Worm (Caenorhabditis elegans) whole organism, L2 larva: Measurements from ENCODE around the gene twk-46.

Source experiments
- R02D3.7 ChIP-seq: fragments of 150-350 bp; optimal IDR thresholded peaks from 2 replicates; lab custom pipeline; 2014; ENCODE audit warnings: missing biosample characterization, missing genetic modification characterization
- Y55F3AM.14 ChIP-seq: fragments of 200-800 bp; sonication (Bioruptor generic); optimal IDR thresholded peaks from 2 replicates; lab custom pipeline; 2018; ENCODE audit warnings: mild to moderate bottlenecking, missing genetic modification characterization, missing compliant biosample characterization
- ZK546.5 ChIP-seq: sonication (generic microtip); optimal IDR thresholded peaks from 2 replicates; lab custom pipeline; 2017; ENCODE audit warnings: missing biosample characterization, missing genetic modification characterization
- alr-1 ChIP-seq: fragments of 150-350 bp; optimal IDR thresholded peaks from 2 replicates; lab custom pipeline; 2014; ENCODE audit warnings: missing biosample characterization, missing genetic modification characterization
- aly-2 ChIP-seq: fragments of 150-350 bp; optimal IDR thresholded peaks from 2 replicates; lab custom pipeline; 2014; ENCODE audit warnings: missing biosample characterization, missing genetic modification characterization
- ama-1 ChIP-seq: fragments of 150-350 bp; optimal IDR thresholded peaks from 2 replicates; lab custom pipeline; 2018; ENCODE audit warnings: inconsistent platforms
- blmp-1 ChIP-seq: sonication (generic microtip); optimal IDR thresholded peaks from 2 replicates; lab custom pipeline; 2017; ENCODE audit warnings: missing genetic modification characterization, mild to moderate bottlenecking, missing compliant biosample characterization, antibody characterized with exemption, moderate library complexity; ENCODE audit not compliant: insufficient read depth
- ceh-82 ChIP-seq: fragments of 150-350 bp; optimal IDR thresholded peaks from 2 replicates; lab custom pipeline; 2014; ENCODE audit warnings: missing biosample characterization, missing genetic modification characterization
- crh-2 ChIP-seq: sonication (generic microtip); optimal IDR thresholded peaks from 2 replicates; lab custom pipeline; 2017; ENCODE audit warnings: missing biosample characterization, missing genetic modification characterization
- egl-27 ChIP-seq: sonication (generic microtip); optimal IDR thresholded peaks from 3 replicates; lab custom pipeline; 2017; ENCODE audit warnings: missing biosample characterization, missing genetic modification reagents, missing genetic modification characterization
- elt-1 ChIP-seq: fragments of 150-350 bp; optimal IDR thresholded peaks from 2 replicates; lab custom pipeline; 2014; ENCODE audit warnings: missing biosample characterization, missing genetic modification characterization
- elt-3 ChIP-seq: sonication (generic microtip); optimal IDR thresholded peaks from 2 replicates; lab custom pipeline; 2017; ENCODE audit warnings: missing biosample characterization, missing genetic modification characterization
- fos-1 ChIP-seq: fragments of 150-350 bp; optimal IDR thresholded peaks from 2 replicates; lab custom pipeline; 2014; ENCODE audit warnings: missing biosample characterization, missing genetic modification characterization
- gmeb-1 ChIP-seq: fragments of 150-350 bp; optimal IDR thresholded peaks from 2 replicates; lab custom pipeline; 2014; ENCODE audit warnings: missing biosample characterization, missing genetic modification characterization
- lin-13 ChIP-seq: fragments of 150-350 bp; optimal IDR thresholded peaks from 2 replicates; lab custom pipeline; 2014; ENCODE audit warnings: missing biosample characterization, missing genetic modification reagents, missing genetic modification characterization
- mbf-1 ChIP-seq: sonication (generic microtip); optimal IDR thresholded peaks from 2 replicates; lab custom pipeline; 2017; ENCODE audit warnings: missing biosample characterization, missing genetic modification characterization
- mdl-1 ChIP-seq, 2 experiments: fragments of 150-350 bp in 1 of 2; sonication (generic microtip) in 1 of 2; optimal IDR thresholded peaks; 2 replicates each; lab custom pipeline; 2017; ENCODE audit warnings: missing biosample characterization in 2 of 2, missing genetic modification characterization in 2 of 2
- nhr-10 ChIP-seq: sonication (generic microtip); optimal IDR thresholded peaks from 2 replicates; lab custom pipeline; 2017; ENCODE audit warnings: missing biosample characterization, missing genetic modification characterization
- nhr-129 ChIP-seq: fragments of 150-350 bp; optimal IDR thresholded peaks from 2 replicates; lab custom pipeline; 2014; ENCODE audit warnings: missing biosample characterization, missing genetic modification characterization
- nhr-23 ChIP-seq: fragments of 150-350 bp; optimal IDR thresholded peaks from 2 replicates; lab custom pipeline; 2014; ENCODE audit warnings: missing biosample characterization, missing genetic modification reagents, missing genetic modification characterization
- nhr-237 ChIP-seq: fragments of 150-350 bp; optimal IDR thresholded peaks from 2 replicates; lab custom pipeline; 2014; ENCODE audit warnings: missing biosample characterization, missing genetic modification characterization
- nhr-25 ChIP-seq: fragments of 150-350 bp; sonication (generic microtip); optimal IDR thresholded peaks from 3 replicates; lab custom pipeline; 2014; ENCODE audit warnings: missing biosample characterization, missing genetic modification characterization
- nhr-6 ChIP-seq: fragments of 150-350 bp; optimal IDR thresholded peaks from 2 replicates; lab custom pipeline; 2014; ENCODE audit warnings: missing biosample characterization, missing genetic modification characterization
- nhr-77 ChIP-seq: fragments of 150-350 bp; optimal IDR thresholded peaks from 2 replicates; lab custom pipeline; 2014; ENCODE audit warnings: missing biosample characterization, missing genetic modification characterization
- sem-4 ChIP-seq: fragments of 150-350 bp; optimal IDR thresholded peaks from 2 replicates; lab custom pipeline; 2014; ENCODE audit warnings: missing biosample characterization, missing genetic modification reagents, missing genetic modification characterization
- skn-1 ChIP-seq: sonication (generic microtip); optimal IDR thresholded peaks from 2 replicates; lab custom pipeline; 2017; ENCODE audit warnings: missing biosample characterization, missing genetic modification characterization
- sma-3 ChIP-seq: sonication (generic microtip); optimal IDR thresholded peaks from 2 replicates; lab custom pipeline; 2016; ENCODE audit warnings: missing genetic modification reagents, missing genetic modification characterization, missing compliant biosample characterization
- sma-9 ChIP-seq, 2 experiments: fragments of 150-350 bp in 1 of 2; sonication (generic microtip) in 1 of 2; optimal IDR thresholded peaks; 2 replicates each; lab custom pipeline; 2014 to 2016; ENCODE audit warnings: missing genetic modification characterization in 2 of 2, mild to moderate bottlenecking in 1 of 2, missing biosample characterization in 1 of 2, missing compliant biosample characterization in 1 of 2, missing genetic modification reagents in 1 of 2, moderate library complexity in 1 of 2
- unc-39 ChIP-seq: fragments of 150-350 bp; optimal IDR thresholded peaks from 2 replicates; lab custom pipeline; 2014; ENCODE audit warnings: missing biosample characterization, missing genetic modification characterization
- unc-62 ChIP-seq: fragments of 150-350 bp; optimal IDR thresholded peaks from 2 replicates; lab custom pipeline; 2014; ENCODE audit warnings: missing biosample characterization, missing genetic modification reagents, missing genetic modification characterization
- zag-1 ChIP-seq: fragments of 150-350 bp; optimal IDR thresholded peaks from 2 replicates; lab custom pipeline; 2014; ENCODE audit warnings: missing biosample characterization, missing genetic modification characterization
- ztf-1 ChIP-seq: fragments of 200-800 bp; sonication (Bioruptor generic); conservative IDR thresholded peaks from 2 replicates; pipeline ENCODE4 v1.3.6; 2022; ENCODE audit warnings: missing genetic modification characterization, missing compliant biosample characterization
- ztf-11 ChIP-seq: sonication (generic microtip); optimal IDR thresholded peaks from 2 replicates; lab custom pipeline; 2017; ENCODE audit warnings: missing biosample characterization, missing genetic modification characterization
- ztf-4 ChIP-seq: fragments of 150-350 bp; optimal IDR thresholded peaks from 2 replicates; lab custom pipeline; 2014; ENCODE audit warnings: missing biosample characterization, missing genetic modification characterization

twk-46 gene

DNA sequence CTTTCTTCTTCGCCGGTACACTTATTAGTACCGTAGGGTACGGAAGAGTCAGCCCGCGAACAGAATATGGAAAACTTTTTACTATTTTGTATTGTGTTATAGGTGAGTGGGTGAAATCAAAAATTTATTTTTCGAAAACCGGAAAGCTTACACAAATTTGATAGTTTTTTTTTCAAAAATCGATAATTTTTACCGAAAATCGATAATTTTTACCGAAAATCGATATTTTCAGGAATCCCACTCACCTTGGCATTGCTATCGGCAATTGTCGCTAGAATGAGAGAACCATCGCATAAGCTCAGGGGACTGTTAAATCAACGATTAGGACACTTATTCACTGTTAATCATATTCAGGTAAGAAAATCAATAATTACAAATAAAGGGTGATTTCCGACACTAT is 3.4 kb downstream of the twk-46 start:
- no peak for TF ChIP-seq Y55F3AM.14 (GFP tag; lab: Kevin White, UChicago)
- no peak for TF ChIP-seq ama-1 (lab: Kevin White, UChicago)
- no peak for TF ChIP-seq nhr-23
- no peak for TF ChIP-seq blmp-1 (tag; lab: Kevin White, UChicago)
- TF ChIP-seq sem-4, result no peak
- TF ChIP-seq ztf-4 (tag; lab: Kevin White, UChicago), result no peak
- TF ChIP-seq nhr-237 (tag; lab: Kevin White, UChicago), result no peak
- no peak for TF ChIP-seq nhr-129 (tag; lab: Kevin White, UChicago)
- TF ChIP-seq elt-1 (tag; lab: Kevin White, UChicago), result no peak
- no peak for TF ChIP-seq ztf-11

DNA sequence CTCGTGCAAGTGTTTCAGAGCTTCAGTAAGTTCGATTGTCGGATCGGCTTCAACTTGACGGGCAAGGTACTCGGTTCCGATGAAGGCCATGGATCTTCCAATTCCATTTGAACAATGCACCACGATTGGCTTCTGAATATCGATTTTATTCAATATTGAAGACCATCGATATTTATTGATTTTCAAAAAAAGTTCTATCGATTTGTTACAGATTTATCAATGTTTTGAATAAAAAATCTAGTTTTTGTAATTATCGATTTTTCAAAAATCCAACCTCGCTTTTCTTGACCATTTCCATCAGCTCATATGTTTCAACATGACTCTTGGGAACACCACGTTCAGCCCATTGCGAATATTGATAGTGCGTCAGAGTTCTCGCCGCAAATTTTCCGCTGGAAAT is 8.9 kb downstream of the twk-46 start:
- TF ChIP-seq mdl-1 (tag; optimal IDR thresholded peaks at IDR 0.05; lab: Kevin White, UChicago) (no peak), unc-62 (GFP tag; lab: Kevin White, UChicago) (no peak)

DNA sequence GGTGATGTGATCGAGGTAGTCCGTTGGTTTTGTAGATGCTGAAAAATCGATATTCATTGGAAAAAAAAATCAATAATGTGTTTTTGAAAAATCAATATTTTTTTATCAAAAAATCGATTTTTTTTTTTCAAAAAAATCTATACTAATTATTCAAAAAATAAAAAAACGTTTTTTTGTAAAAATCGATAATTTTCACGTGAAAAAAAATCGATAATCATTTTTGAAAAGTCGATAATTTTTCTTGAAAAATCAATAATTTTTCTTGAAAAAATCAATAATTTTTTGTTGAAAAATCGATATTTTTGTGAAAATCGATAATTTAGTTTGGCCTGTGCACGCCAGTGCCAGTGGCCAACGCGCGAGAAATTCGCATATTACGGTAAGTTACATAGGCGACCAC is 13.2 kb downstream of the twk-46 start:
- no peak for TF ChIP-seq nhr-129 (tag; lab: Kevin White, UChicago)
- no peak for TF ChIP-seq nhr-77 (tag; lab: Kevin White, UChicago)
- no peak for TF ChIP-seq ztf-11
- TF ChIP-seq sma-9 (GFP tag; optimal IDR thresholded peaks at IDR 0.05; lab: Kevin White, UChicago), result no peak
- no peak for TF ChIP-seq sma-9 (tag; optimal IDR thresholded peaks at IDR 0.05; lab: Kevin White, UChicago)
- TF ChIP-seq ZK546.5 (tag; lab: Kevin White, UChicago), result no peak
- TF ChIP-seq zag-1 (tag; lab: Kevin White, UChicago), result no peak
- TF ChIP-seq nhr-6 (tag; lab: Kevin White, UChicago), result no peak
- no peak for TF ChIP-seq ztf-4 (tag; lab: Kevin White, UChicago)
- TF ChIP-seq elt-3, result no peak

DNA sequence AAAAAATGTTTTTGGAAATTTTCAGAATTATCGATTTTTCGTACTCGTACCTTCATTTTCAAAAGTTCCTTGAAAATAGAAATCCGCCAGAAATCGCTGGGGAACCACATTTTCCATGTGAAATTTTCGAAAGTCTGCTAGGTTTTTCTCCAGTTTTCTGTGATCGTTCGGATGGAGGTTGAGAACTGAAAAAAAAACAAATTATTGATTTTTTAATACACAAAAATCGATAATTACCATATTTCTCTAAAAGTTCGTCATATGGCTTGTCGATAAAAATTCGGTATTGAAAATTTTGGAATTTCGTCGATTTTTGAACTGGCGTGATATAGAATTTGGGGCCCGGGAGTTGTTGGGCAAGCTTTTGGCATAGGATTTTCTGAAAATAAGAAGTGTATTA is 16.9 kb downstream of the twk-46 start:
- TF ChIP-seq lin-13 (no peak), nhr-6 (tag; lab: Kevin White, UChicago) (no peak), aly-2 (tag; lab: Kevin White, UChicago) (no peak), egl-27 (tag; lab: Kevin White, UChicago) (no peak), alr-1 (tag; lab: Kevin White, UChicago) (no peak), ztf-11 (no peak), unc-39 (tag; lab: Kevin White, UChicago) (no peak), crh-2 (no peak)

DNA sequence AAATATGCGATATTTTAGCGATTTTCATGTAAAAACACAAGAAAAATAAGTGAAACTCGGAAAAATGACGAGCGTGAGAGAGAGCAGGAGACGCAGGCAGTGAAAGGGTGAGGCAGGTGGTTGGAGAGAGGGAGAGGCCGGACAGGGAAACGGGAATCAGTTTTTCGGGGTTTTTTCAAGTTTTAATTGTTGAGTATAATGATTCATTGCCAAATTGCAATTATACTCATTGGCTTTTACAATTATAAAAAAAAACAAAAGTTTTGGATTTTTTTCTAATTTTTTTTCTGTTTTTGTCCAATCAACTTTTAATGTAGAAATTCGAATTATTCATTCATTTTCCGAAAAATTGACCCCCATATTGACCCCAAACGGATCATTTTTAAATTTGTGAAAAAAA is 22.6 kb downstream of the twk-46 start, which contains the start of gene nhr-95:
Gene nhr-95, minus strand, starts transcription at position 101 of the 400 bp plus-strand sequence.
- no peak for TF ChIP-seq egl-27 (tag; lab: Kevin White, UChicago)
- no peak for TF ChIP-seq nhr-25 (tag; lab: Kevin White, UChicago)
- no peak for TF ChIP-seq gmeb-1 (tag; lab: Kevin White, UChicago)
- no peak for TF ChIP-seq unc-39 (tag; lab: Kevin White, UChicago)
- TF ChIP-seq blmp-1 (tag; lab: Kevin White, UChicago), result no peak
- no peak for TF ChIP-seq nhr-23
- no peak for TF ChIP-seq sma-9 (GFP tag; optimal IDR thresholded peaks at IDR 0.05; lab: Kevin White, UChicago)
- TF ChIP-seq sma-9 (tag; optimal IDR thresholded peaks at IDR 0.05; lab: Kevin White, UChicago), result no peak
- no peak for TF ChIP-seq R02D3.7 (tag; lab: Kevin White, UChicago)
- no peak for TF ChIP-seq nhr-129 (tag; lab: Kevin White, UChicago)
- TF ChIP-seq ama-1 (lab: Kevin White, UChicago), result no peak
- TF ChIP-seq mbf-1 (tag; lab: Kevin White, UChicago), result no peak
- TF ChIP-seq nhr-237 (tag; lab: Kevin White, UChicago), result no peak
- no peak for TF ChIP-seq sma-3
- TF ChIP-seq lin-13, result no peak
- no peak for TF ChIP-seq ztf-11
- no peak for TF ChIP-seq ZK546.5 (tag; lab: Kevin White, UChicago)
- no peak for TF ChIP-seq skn-1 (tag; lab: Kevin White, UChicago)
- TF ChIP-seq ceh-82 (tag; lab: Kevin White, UChicago), result no peak

DNA sequence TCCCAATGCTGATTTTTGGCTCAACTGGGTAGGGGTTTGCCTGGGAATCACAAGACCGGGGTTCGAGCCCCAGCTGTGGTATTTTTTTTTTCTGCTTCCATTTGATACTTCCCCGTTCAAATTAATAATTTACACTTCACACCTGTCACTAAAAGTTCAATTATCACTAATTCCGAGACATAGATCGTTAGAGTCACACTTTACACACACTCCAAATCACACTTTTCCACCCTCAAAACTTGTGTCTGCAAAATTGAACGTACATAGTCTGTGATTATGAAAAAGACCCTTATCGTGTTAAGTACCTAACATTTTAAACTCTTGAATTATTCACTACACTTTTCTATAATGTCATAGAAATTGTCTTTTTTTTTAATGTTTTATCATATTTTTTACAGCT is 23.8 kb downstream of the twk-46 start:
- TF ChIP-seq nhr-23 (no peak), sma-9 (GFP tag; optimal IDR thresholded peaks at IDR 0.05; lab: Kevin White, UChicago) (no peak), sma-9 (tag; optimal IDR thresholded peaks at IDR 0.05; lab: Kevin White, UChicago) (no peak), alr-1 (tag; lab: Kevin White, UChicago) (no peak), nhr-25 (tag; lab: Kevin White, UChicago) (no peak), nhr-10 (tag; lab: Kevin White, UChicago) (no peak), ztf-1 (no peak), R02D3.7 (tag; lab: Kevin White, UChicago) (no peak), sma-3 (no peak), fos-1 (tag; lab: Kevin White, UChicago) (no peak)
